Fruit fly (Drosophila melanogaster) whole organism, wandering third instar larva: ENCODE measurements around the gene CG8993.

ENCODE experiments used
- Abd-B ChIP-seq: fragments of >200 bp; optimal IDR thresholded peaks from 2 replicates; lab custom pipeline; 2017; ENCODE audit warnings: missing biosample characterization, missing genetic modification characterization
- CG32264 ChIP-seq: fragments of 200-800 bp; sonication (Bioruptor generic); optimal IDR thresholded peaks from 2 replicates; lab custom pipeline; 2016; ENCODE audit warnings: missing biosample characterization, missing genetic modification characterization
- CG9705 ChIP-seq: fragments of 200-800 bp; sonication (Bioruptor generic); optimal IDR thresholded peaks from 2 replicates; lab custom pipeline; 2018; ENCODE audit warnings: missing biosample characterization, mild to moderate bottlenecking, missing genetic modification characterization
- CrebA ChIP-seq: fragments of 200-800 bp; sonication (Bioruptor generic); optimal IDR thresholded peaks from 2 replicates; lab custom pipeline; 2016; ENCODE audit warnings: missing biosample characterization, mild to moderate bottlenecking, missing genetic modification characterization, borderline replicate concordance
- Dfd ChIP-seq: fragments of >200 bp; optimal IDR thresholded peaks from 2 replicates; lab custom pipeline; 2017; ENCODE audit warnings: missing biosample characterization, missing genetic modification characterization
- Dif ChIP-seq: fragments of 200-275, 200-300 bp; sonication (Bioruptor generic); optimal IDR thresholded peaks from 2 replicates; lab custom pipeline; 2018; ENCODE audit warnings: missing biosample characterization, missing genetic modification characterization; ENCODE audit not compliant: partially characterized antibody
- GATAd ChIP-seq: sonication (Bioruptor generic); optimal IDR thresholded peaks from 2 replicates; lab custom pipeline; 2016; ENCODE audit warnings: missing biosample characterization, missing genetic modification characterization
- HLH106 ChIP-seq: fragments of 200-800 bp; optimal IDR thresholded peaks from 3 replicates; lab custom pipeline; 2019; ENCODE audit warnings: missing biosample characterization, mild to moderate bottlenecking, missing genetic modification characterization, moderate library complexity
- Hnf4 ChIP-seq: fragments of 200-800 bp; sonication (Bioruptor generic); optimal IDR thresholded peaks from 2 replicates; lab custom pipeline; 2016; ENCODE audit warnings: missing biosample characterization, mild to moderate bottlenecking, missing genetic modification characterization
- Hr78 ChIP-seq: fragments of >200 bp; optimal IDR thresholded peaks from 2 replicates; lab custom pipeline; 2017; ENCODE audit warnings: missing biosample characterization, missing genetic modification characterization
- Hr83 ChIP-seq: fragments of 200-300 bp; sonication (Bioruptor generic); optimal IDR thresholded peaks from 2 replicates; lab custom pipeline; 2016; ENCODE audit warnings: missing biosample characterization, mild to moderate bottlenecking, missing genetic modification characterization, moderate library complexity; ENCODE audit not compliant: poor library complexity, severe bottlenecking
- Jra ChIP-seq: sonication (Bioruptor generic); optimal IDR thresholded peaks from 2 replicates; lab custom pipeline; 2016; ENCODE audit warnings: missing biosample characterization, missing genetic modification characterization
- Mio ChIP-seq: sonication (Bioruptor generic); optimal IDR thresholded peaks from 2 replicates; lab custom pipeline; 2016; ENCODE audit warnings: missing biosample characterization, missing genetic modification characterization
- Myc ChIP-seq: fragments of >200 bp; optimal IDR thresholded peaks from 2 replicates; lab custom pipeline; 2017
- N ChIP-seq: fragments of >200 bp; optimal IDR thresholded peaks from 2 replicates; lab custom pipeline; 2018; ENCODE audit warnings: missing biosample characterization, missing external identifiers, missing genetic modification characterization
- OdsH ChIP-seq: fragments of 200-800 bp; sonication (Bioruptor generic); optimal IDR thresholded peaks from 2 replicates; lab custom pipeline; 2016; ENCODE audit warnings: missing biosample characterization, mild to moderate bottlenecking, missing genetic modification characterization
- Rel ChIP-seq, 2 experiments: fragments of 200-800 bp; sonication (Bioruptor generic) in 1 of 2; optimal IDR thresholded peaks; 2 replicates in 1 of 2; 3 replicates in 1 of 2; lab custom pipeline; 2016 to 2019; ENCODE audit warnings: mild to moderate bottlenecking in 2 of 2, missing biosample characterization in 2 of 2, missing genetic modification characterization in 2 of 2, moderate library complexity in 1 of 2
- Sp1 ChIP-seq: fragments of 200-800 bp; sonication (Bioruptor generic); optimal IDR thresholded peaks from 3 replicates; lab custom pipeline; 2019; ENCODE audit warnings: missing biosample characterization, mild to moderate bottlenecking, missing genetic modification characterization, moderate library complexity
- Vsx2 ChIP-seq: fragments of 200-300, 225-300 bp; sonication (Bioruptor generic); optimal IDR thresholded peaks from 2 replicates; lab custom pipeline; 2018; ENCODE audit warnings: missing biosample characterization, missing genetic modification characterization; ENCODE audit not compliant: partially characterized antibody
- br ChIP-seq: fragments of 200-800 bp; sonication (Bioruptor generic); optimal IDR thresholded peaks from 2 replicates; lab custom pipeline; 2016; ENCODE audit warnings: missing biosample characterization, missing genetic modification characterization
- brk ChIP-seq: fragments of 200-800 bp; sonication (Bioruptor generic); optimal IDR thresholded peaks from 2 replicates; lab custom pipeline; 2016; ENCODE audit warnings: missing biosample characterization, mild to moderate bottlenecking, missing genetic modification characterization
- dl ChIP-seq, 2 experiments: fragments of 175-275, 200-275 bp in 1 of 2; fragments of 200-275 bp in 1 of 2; sonication (Bioruptor generic); optimal IDR thresholded peaks; lab custom pipeline; 2018; ENCODE audit warnings: mild to moderate bottlenecking in 2 of 2, missing biosample characterization in 2 of 2, missing genetic modification characterization in 2 of 2, moderate library complexity in 2 of 2; ENCODE audit not compliant: partially characterized antibody in 2 of 2, insufficient read depth in 1 of 2
- dmrt93B ChIP-seq: fragments of 200-800 bp; sonication (Bioruptor generic); optimal IDR thresholded peaks from 2 replicates; lab custom pipeline; 2018; ENCODE audit warnings: missing biosample characterization, mild to moderate bottlenecking, missing genetic modification characterization
- dsf ChIP-seq: sonication (Bioruptor generic); optimal IDR thresholded peaks from 2 replicates; lab custom pipeline; 2016; ENCODE audit warnings: missing biosample characterization, missing genetic modification characterization, borderline replicate concordance
- ey ChIP-seq: fragments of 200-800 bp; sonication (Bioruptor generic); optimal IDR thresholded peaks from 2 replicates; lab custom pipeline; 2016; ENCODE audit warnings: missing biosample characterization, missing genetic modification characterization
- foxo ChIP-seq, 2 experiments: fragments of 200-800 bp; sonication (Bioruptor generic); optimal IDR thresholded peaks; 2 replicates in 1 of 2; 3 replicates in 1 of 2; lab custom pipeline; 2016 to 2017; ENCODE audit warnings: missing biosample characterization in 2 of 2, missing genetic modification characterization in 2 of 2
- fru ChIP-seq: fragments of 200-800 bp; sonication (Bioruptor generic); optimal IDR thresholded peaks from 3 replicates; lab custom pipeline; 2016; ENCODE audit warnings: missing biosample characterization, mild to moderate bottlenecking, missing genetic modification characterization
- h ChIP-seq: fragments of 200-800 bp; sonication (Bioruptor generic); optimal IDR thresholded peaks from 3 replicates; lab custom pipeline; 2016; ENCODE audit warnings: missing biosample characterization, mild to moderate bottlenecking, missing genetic modification characterization
- jim ChIP-seq: fragments of 175-275, 200-325 bp; sonication (Bioruptor generic); optimal IDR thresholded peaks from 2 replicates; lab custom pipeline; 2016; ENCODE audit warnings: missing biosample characterization, mild to moderate bottlenecking, missing genetic modification characterization
- lola ChIP-seq: fragments of >200 bp; optimal IDR thresholded peaks from 2 replicates; lab custom pipeline; 2017; ENCODE audit warnings: missing biosample characterization, missing genetic modification characterization
- pan ChIP-seq: fragments of >200 bp; optimal IDR thresholded peaks from 2 replicates; lab custom pipeline; 2017
- psq ChIP-seq: fragments of 200-800 bp; sonication (Bioruptor generic); optimal IDR thresholded peaks from 3 replicates; lab custom pipeline; 2017; ENCODE audit warnings: missing biosample characterization, mild to moderate bottlenecking, missing genetic modification characterization, moderate library complexity
- rgr ChIP-seq: fragments of 200-800 bp; sonication (Bioruptor generic); optimal IDR thresholded peaks from 3 replicates; lab custom pipeline; 2016; ENCODE audit warnings: missing biosample characterization, mild to moderate bottlenecking, missing genetic modification characterization
- sage ChIP-seq: fragments of 200-800 bp; sonication (Bioruptor generic); optimal IDR thresholded peaks from 2 replicates; lab custom pipeline; 2016; ENCODE audit warnings: missing biosample characterization, mild to moderate bottlenecking, missing genetic modification characterization
- sv ChIP-seq: fragments of 200-800 bp; sonication (Bioruptor generic); optimal IDR thresholded peaks from 3 replicates; lab custom pipeline; 2016; ENCODE audit warnings: missing biosample characterization, missing genetic modification characterization
- tai ChIP-seq: sonication (Bioruptor generic); optimal IDR thresholded peaks from 2 replicates; lab custom pipeline; 2016; ENCODE audit warnings: missing biosample characterization, missing genetic modification characterization
- usp ChIP-seq: fragments of >200 bp; optimal IDR thresholded peaks from 2 replicates; lab custom pipeline; 2017; ENCODE audit warnings: missing biosample characterization, missing genetic modification characterization
- woc ChIP-seq: sonication (Bioruptor generic); optimal IDR thresholded peaks from 2 replicates; lab custom pipeline; 2016; ENCODE audit warnings: missing biosample characterization, mild to moderate bottlenecking, missing genetic modification characterization

The CG8993 gene

DNA sequence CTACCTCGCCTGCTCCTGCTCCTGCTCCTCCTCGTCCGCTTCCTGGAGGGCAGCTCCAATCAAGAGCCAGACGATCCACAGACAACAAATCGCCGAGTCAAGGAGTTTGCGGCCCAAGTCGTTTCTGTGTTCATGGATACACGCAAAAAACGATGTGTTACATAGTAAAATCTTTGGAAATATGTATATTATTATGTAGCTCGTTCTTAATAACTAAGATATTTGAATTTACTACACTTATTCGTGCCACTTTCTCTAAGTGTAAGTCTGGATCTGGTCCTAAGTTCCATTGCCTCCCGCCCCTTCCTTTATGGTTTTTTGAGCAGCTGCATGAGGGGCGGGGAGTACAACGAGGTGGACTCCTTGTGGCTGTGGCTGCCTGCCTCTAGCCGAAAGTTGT lies 14.4 kb downstream of the CG8993 start:
- TF ChIP-seq Jra (GFP tag; lab: Kevin White, UChicago) (no peak), psq (GFP tag; lab: Kevin White, UChicago) (peak; percentile 34), Hr78 (GFP tag; lab: Kevin White, UChicago) (no peak), br (GFP tag; lab: Kevin White, UChicago) (peak; percentile 68), Hr83 (GFP tag; lab: Kevin White, UChicago) (no peak), CrebA (GFP tag; lab: Kevin White, UChicago) (no peak), Dif (GFP tag; lab: Kevin White, UChicago) (no peak), HLH106 (tag; lab: Kevin White, UChicago) (peak; percentile 47), Sp1 (peak; percentile 35), brk (GFP tag; lab: Kevin White, UChicago) (peak; percentile 44), dsf (GFP tag; lab: Kevin White, UChicago) (no peak), rgr (GFP tag; lab: Kevin White, UChicago) (peak; percentile 56), Myc (lab: Kevin White, UChicago) (no peak), CG32264 (GFP tag; lab: Kevin White, UChicago) (no peak), GATAd (no peak), OdsH (peak; percentile 53), usp (no peak), CG9705 (GFP tag; lab: Kevin White, UChicago) (no peak), pan (lab: Kevin White, UChicago) (no peak), woc (GFP tag; lab: Kevin White, UChicago) (peak; percentile 48), ey (GFP tag; lab: Kevin White, UChicago) (peak; percentile 64), N (no peak), lola (no peak), dmrt93B (GFP tag; lab: Kevin White, UChicago) (no peak), sv (no peak), fru (GFP tag; lab: Kevin White, UChicago) (peak; percentile 71), foxo (GFP tag; optimal IDR thresholded peaks at IDR 0.05; lab: Kevin White, UChicago) (peak in 1 of 2 experiments; percentile 71), Vsx2 (GFP tag; lab: Kevin White, UChicago) (no peak), Dfd (GFP tag; lab: Kevin White, UChicago) (no peak), Rel (GFP tag; optimal IDR thresholded peaks at IDR 0.05; lab: Kevin White, UChicago) (no peak), Rel (tag; optimal IDR thresholded peaks at IDR 0.05; lab: Kevin White, UChicago) (no peak), sage (GFP tag; lab: Kevin White, UChicago) (no peak), jim (GFP tag; lab: Kevin White, UChicago) (no peak), Abd-B (no peak), h (GFP tag; lab: Kevin White, UChicago) (peak; percentile 87), Mio (no peak), Hnf4 (peak; percentile 48), dl (GFP tag; optimal IDR thresholded peaks at IDR 0.05; lab: Kevin White, UChicago; ENCODE audit: insufficient read depth in 1 of 2, partially characterized antibody in 2 of 2) (no peak), tai (no peak)

DNA sequence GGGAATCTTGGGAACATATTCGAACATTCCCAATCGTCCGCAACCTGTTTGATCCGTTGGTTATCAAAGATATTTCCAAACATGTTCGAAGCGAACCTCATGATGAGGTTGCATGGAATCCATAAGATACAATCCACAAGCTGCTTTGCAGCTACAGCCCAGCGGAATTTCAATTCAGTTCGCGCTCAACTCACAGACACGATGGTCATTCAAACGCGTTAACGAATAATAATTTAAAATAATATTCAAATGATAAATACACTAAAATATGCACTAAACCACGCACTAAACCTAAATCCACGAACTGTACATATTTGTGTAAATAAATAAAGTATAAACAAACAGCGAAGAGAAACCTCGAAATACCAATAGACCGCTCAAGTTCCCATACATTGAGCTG lies 15.8 kb downstream of the CG8993 start:
- TF ChIP-seq fru (GFP tag; lab: Kevin White, UChicago) (no peak), Mio (no peak), lola (no peak), jim (GFP tag; lab: Kevin White, UChicago) (no peak), Sp1 (no peak), br (GFP tag; lab: Kevin White, UChicago) (no peak), Jra (GFP tag; lab: Kevin White, UChicago) (no peak), psq (GFP tag; lab: Kevin White, UChicago) (no peak), Hr78 (GFP tag; lab: Kevin White, UChicago) (no peak), Dif (GFP tag; lab: Kevin White, UChicago) (peak; percentile 20), ey (GFP tag; lab: Kevin White, UChicago) (no peak), Dfd (GFP tag; lab: Kevin White, UChicago) (no peak), pan (lab: Kevin White, UChicago) (no peak), N (no peak), Hr83 (GFP tag; lab: Kevin White, UChicago) (peak; percentile 1), h (GFP tag; lab: Kevin White, UChicago) (peak; percentile 42), Myc (lab: Kevin White, UChicago) (no peak), woc (GFP tag; lab: Kevin White, UChicago) (no peak), HLH106 (tag; lab: Kevin White, UChicago) (no peak), sv (no peak), dmrt93B (GFP tag; lab: Kevin White, UChicago) (no peak), Hnf4 (peak; percentile 13)
